Worm (Caenorhabditis elegans): ENCODE results near the gene gsp-2.

ce11 chrIII:7297045-7297680 lies 39.2 kb upstream of the gsp-2 start:
- TF ChIP-seq nfya-1 (tag; optimal IDR thresholded peaks at IDR 0.05), result no peak
- no peak for TF ChIP-seq mec-3 (tag; optimal IDR thresholded peaks at IDR 0.05; ENCODE audit: borderline replicate concordance)
- TF ChIP-seq C08G9.2 (tag; optimal IDR thresholded peaks at IDR 0.05), result no peak
- no peak for TF ChIP-seq ets-4 (tag; optimal IDR thresholded peaks at IDR 0.05)
- TF ChIP-seq hlh-13 (GFP tag; optimal IDR thresholded peaks at IDR 0.05), result no peak
- TF ChIP-seq rnt-1 (tag; optimal IDR thresholded peaks at IDR 0.05), result no peak
- TF ChIP-seq hlh-30 (tag; optimal IDR thresholded peaks at IDR 0.05; ENCODE audit: insufficient read depth), result no peak
- no peak for TF ChIP-seq sox-4 (tag; optimal IDR thresholded peaks at IDR 0.05)
- TF ChIP-seq K09A11.1 (tag; optimal IDR thresholded peaks at IDR 0.05; ENCODE audit: insufficient read depth), result no peak
- TF ChIP-seq nhr-11 (tag; optimal IDR thresholded peaks at IDR 0.05), result no peak
- no peak for TF ChIP-seq ahr-1 (tag; optimal IDR thresholded peaks at IDR 0.05)
- TF ChIP-seq ceh-45 (GFP tag; IDR thresholded peaks at IDR 0.05), result no peak
- TF ChIP-seq dve-1 (tag; optimal IDR thresholded peaks at IDR 0.05), result no peak

Measured in whole organism, late embryonic.